Worm (Caenorhabditis elegans) whole organism, young adult: Measurements from ENCODE around the gene srw-90.

Experiments
- B0019.2 ChIP-seq: fragments of 200-800 bp; sonication (Bioruptor generic); conservative IDR thresholded peaks from 2 replicates; pipeline ENCODE4 v1.3.6; 2022; ENCODE audit warnings: missing genetic modification reagents, missing genetic modification characterization, missing compliant biosample characterization
- B0261.1 ChIP-seq: sonication (generic microtip); optimal IDR thresholded peaks from 2 replicates; lab custom pipeline; 2016; ENCODE audit warnings: mild to moderate bottlenecking, missing genetic modification characterization, moderate library complexity, missing compliant biosample characterization
- Y95B8A.8 ChIP-seq: fragments of 200-800 bp; sonication (Bioruptor generic); IDR thresholded peaks from 2 replicates; pipeline ENCODE4 v1.3.6; 2022; ENCODE audit warnings: missing genetic modification reagents, missing genetic modification characterization, missing compliant biosample characterization
- ama-1 ChIP-seq, 3 experiments: fragments of 150-350 bp in 1 of 3; sonication (generic microtip) in 2 of 3; optimal IDR thresholded peaks; 2 replicates each; lab custom pipeline; 2014 to 2018; ENCODE audit warnings: missing biosample characterization in 2 of 3, missing genetic modification characterization in 2 of 3, missing genetic modification reagents in 2 of 3
- sea-2 ChIP-seq: fragments of 200-800 bp; sonication (Bioruptor generic); IDR thresholded peaks from 2 replicates; pipeline ENCODE4 v1.3.6; 2022; ENCODE audit warnings: missing genetic modification characterization, missing compliant biosample characterization
- tbp1 ChIP-seq: fragments of 200-800 bp; sonication (Bioruptor generic); optimal IDR thresholded peaks from 2 replicates; lab custom pipeline; 2018; ENCODE audit warnings: mild to moderate bottlenecking, missing genetic modification characterization, missing compliant biosample characterization
- unc-62 ChIP-seq: fragments of 150-350 bp; optimal IDR thresholded peaks from 2 replicates; lab custom pipeline; 2014; ENCODE audit warnings: missing biosample characterization, missing genetic modification reagents, missing genetic modification characterization
- xnd-1 ChIP-seq: sonication (generic microtip); optimal IDR thresholded peaks from 2 replicates; lab custom pipeline; 2016; ENCODE audit warnings: missing genotype, missing genetic modification reagents, missing genetic modification characterization, missing compliant biosample characterization
- ztf-6 ChIP-seq: fragments of 200-800 bp; sonication (Bioruptor generic); IDR thresholded peaks from 2 replicates; pipeline ENCODE4 v1.3.6; 2022; ENCODE audit warnings: missing genetic modification reagents, missing genetic modification characterization, missing compliant biosample characterization

ce11 chrV:1710909-1711308 is 9.1 kb downstream of the srw-90 start, which contains the start of gene srw-100:
- TF ChIP-seq unc-62 (GFP tag; lab: Kevin White, UChicago): no peak
- no peak for TF ChIP-seq Y95B8A.8 (GFP tag; lab: Robert Waterston, UW)
- TF ChIP-seq ztf-6 (GFP tag; lab: Robert Waterston, UW): no peak
- TF ChIP-seq tbp1 (GFP tag; lab: Kevin White, UChicago): no peak
- TF ChIP-seq ama-1 (optimal IDR thresholded peaks at IDR 0.05; lab: Kevin White, UChicago): no peak
- TF ChIP-seq ama-1 (GFP tag; optimal IDR thresholded peaks at IDR 0.05; lab: Kevin White, UChicago): no peak
- TF ChIP-seq B0261.1: no peak
- TF ChIP-seq sea-2: no peak
- no peak for TF ChIP-seq B0019.2 (GFP tag; lab: Robert Waterston, UW)
- no peak for TF ChIP-seq xnd-1
